Fruit fly (Drosophila melanogaster) whole organism, prepupa: ENCODE data around the gene mor.

Source experiments
- Smox ChIP-seq: fragments of 200-800 bp; sonication (Bioruptor generic); optimal IDR thresholded peaks from 3 replicates; lab custom pipeline; 2016; ENCODE audit warnings: missing biosample characterization, missing genetic modification characterization
- dac ChIP-seq: fragments of 200-800 bp; sonication (Bioruptor generic); optimal IDR thresholded peaks from 2 replicates; lab custom pipeline; 2017; ENCODE audit warnings: missing biosample characterization, mild to moderate bottlenecking, missing genetic modification characterization

dm6 chr3R:15988353-15988752 is 15.6 kb upstream of the mor start:
- TF ChIP-seq dac (GFP tag; lab: Kevin White, UChicago) (no peak), Smox (no peak)
